Fruit fly (Drosophila melanogaster): ENCODE measurements around the gene CG7362.

Gene CG7362

dm6 chr3R:14723671-14724500 is 30.4 kb downstream of the CG7362 start, which contains the start of gene kibra:
TSS of gene kibra (minus strand) at chr3R:14724261.
- TF ChIP-seq cnc (optimal IDR thresholded peaks at IDR 0.05) (no peak), Mnt (GFP tag; optimal IDR thresholded peaks at IDR 0.05) (peak; percentile 83), kay (GFP tag; ENCODE audit: borderline replicate concordance) (no peak), Hr96 (GFP tag; optimal IDR thresholded peaks at IDR 0.05) (peak; percentile 62), bab1 (GFP tag; optimal IDR thresholded peaks at IDR 0.05) (peak; percentile 52), cic (GFP tag; optimal IDR thresholded peaks at IDR 0.05) (peak; percentile 54), ovo (GFP tag; optimal IDR thresholded peaks at IDR 0.05) (peak; percentile 22), tj (GFP tag; optimal IDR thresholded peaks at IDR 0.05) (peak; percentile 63), CG7101 (tag; optimal IDR thresholded peaks at IDR 0.05) (peak; percentile 50), Crg-1 (GFP tag; optimal IDR thresholded peaks at IDR 0.05) (peak; percentile 5), CG5204 (GFP tag; optimal IDR thresholded peaks at IDR 0.05) (no peak), CG7045 (GFP tag; optimal IDR thresholded peaks at IDR 0.05) (peak; percentile 43), pad (GFP tag; optimal IDR thresholded peaks at IDR 0.05) (peak; percentile 86), Clk (GFP tag; optimal IDR thresholded peaks at IDR 0.05) (peak; percentile 55), CG11617 (GFP tag; optimal IDR thresholded peaks at IDR 0.05) (peak; percentile 60), CG1620 (GFP tag; optimal IDR thresholded peaks at IDR 0.05) (peak; percentile 53), toe (GFP tag; optimal IDR thresholded peaks at IDR 0.05) (peak; percentile 67), CG12768 (GFP tag; optimal IDR thresholded peaks at IDR 0.05) (peak; percentile 62), CG33017 (tag; optimal IDR thresholded peaks at IDR 0.05) (peak; percentile 55), CG14711 (tag; optimal IDR thresholded peaks at IDR 0.05) (peak; percentile 49)

- TF ChIP-seq cnc (optimal IDR thresholded peaks at IDR 0.05) (no peak), Hr96 (GFP tag; optimal IDR thresholded peaks at IDR 0.05) (no peak), CG11617 (GFP tag; optimal IDR thresholded peaks at IDR 0.05) (no peak), toe (GFP tag; optimal IDR thresholded peaks at IDR 0.05) (no peak), CG33017 (tag; optimal IDR thresholded peaks at IDR 0.05) (no peak), tj (GFP tag; optimal IDR thresholded peaks at IDR 0.05) (no peak), ovo (GFP tag; optimal IDR thresholded peaks at IDR 0.05) (no peak), kay (GFP tag; ENCODE audit: borderline replicate concordance) (no peak), Mnt (GFP tag; optimal IDR thresholded peaks at IDR 0.05) (no peak), CG1620 (GFP tag; optimal IDR thresholded peaks at IDR 0.05) (no peak)
These were observed 30.9 kb downstream of the CG7362 start for dm6 chr3R:14723355-14723670.

- TF ChIP-seq CG7045 (GFP tag; optimal IDR thresholded peaks at IDR 0.05) = peak; percentile 26
- peak; percentile 31 for TF ChIP-seq CG14711 (tag; optimal IDR thresholded peaks at IDR 0.05)
- TF ChIP-seq CG11617 (GFP tag; optimal IDR thresholded peaks at IDR 0.05) = peak; percentile 25
- peak; percentile 19 for TF ChIP-seq tj (GFP tag; optimal IDR thresholded peaks at IDR 0.05)
- TF ChIP-seq CG12768 (GFP tag; optimal IDR thresholded peaks at IDR 0.05) = peak; percentile 60
- TF ChIP-seq toe (GFP tag; optimal IDR thresholded peaks at IDR 0.05) = no peak
- no peak for TF ChIP-seq Crg-1 (GFP tag; optimal IDR thresholded peaks at IDR 0.05)
- TF ChIP-seq bab1 (GFP tag; optimal IDR thresholded peaks at IDR 0.05) = peak; percentile 2
- TF ChIP-seq CG5204 (GFP tag; optimal IDR thresholded peaks at IDR 0.05) = no peak
- peak; percentile 52 for TF ChIP-seq CG7101 (tag; optimal IDR thresholded peaks at IDR 0.05)
These were observed 32.0 kb downstream of the CG7362 start for dm6 chr3R:14721942-14722939.

dm6 chr3R:14720885-14721284 is 33.4 kb downstream of the CG7362 start:
- TF ChIP-seq cic (GFP tag; optimal IDR thresholded peaks at IDR 0.05) (no peak), ovo (GFP tag; optimal IDR thresholded peaks at IDR 0.05) (no peak), toe (GFP tag; optimal IDR thresholded peaks at IDR 0.05) (no peak), cnc (optimal IDR thresholded peaks at IDR 0.05) (no peak), tj (GFP tag; optimal IDR thresholded peaks at IDR 0.05) (no peak), CG11617 (GFP tag; optimal IDR thresholded peaks at IDR 0.05) (no peak), CG33017 (tag; optimal IDR thresholded peaks at IDR 0.05) (no peak), CG7045 (GFP tag; optimal IDR thresholded peaks at IDR 0.05) (no peak), CG7101 (tag; optimal IDR thresholded peaks at IDR 0.05) (no peak)

- TF ChIP-seq kay (GFP tag; ENCODE audit: borderline replicate concordance) (no peak), CG12768 (GFP tag; optimal IDR thresholded peaks at IDR 0.05) (no peak), cic (GFP tag; optimal IDR thresholded peaks at IDR 0.05) (no peak), cnc (optimal IDR thresholded peaks at IDR 0.05) (no peak), Crg-1 (GFP tag; optimal IDR thresholded peaks at IDR 0.05) (no peak), CG11617 (GFP tag; optimal IDR thresholded peaks at IDR 0.05) (no peak), Hr96 (GFP tag; optimal IDR thresholded peaks at IDR 0.05) (no peak), CG1620 (GFP tag; optimal IDR thresholded peaks at IDR 0.05) (no peak), pad (GFP tag; optimal IDR thresholded peaks at IDR 0.05) (no peak), CG5204 (GFP tag; optimal IDR thresholded peaks at IDR 0.05) (no peak), Mnt (GFP tag; optimal IDR thresholded peaks at IDR 0.05) (no peak), toe (GFP tag; optimal IDR thresholded peaks at IDR 0.05) (no peak), CG7045 (GFP tag; optimal IDR thresholded peaks at IDR 0.05) (no peak), CG7101 (tag; optimal IDR thresholded peaks at IDR 0.05) (no peak), Clk (GFP tag; optimal IDR thresholded peaks at IDR 0.05) (no peak), CG14711 (tag; optimal IDR thresholded peaks at IDR 0.05) (no peak), ovo (GFP tag; optimal IDR thresholded peaks at IDR 0.05) (no peak), CG33017 (tag; optimal IDR thresholded peaks at IDR 0.05) (no peak)
These were observed 34.1 kb downstream of the CG7362 start for dm6 chr3R:14720130-14720529.
